Worm (Caenorhabditis elegans) whole organism, L2 larva: Measurements from ENCODE around the gene E04F6.6.

Source experiments
- ZK546.5 ChIP-seq: sonication (generic microtip); optimal IDR thresholded peaks from 2 replicates; lab custom pipeline; 2017; ENCODE audit warnings: missing biosample characterization, missing genetic modification characterization
- alr-1 ChIP-seq: fragments of 150-350 bp; optimal IDR thresholded peaks from 2 replicates; lab custom pipeline; 2014; ENCODE audit warnings: missing biosample characterization, missing genetic modification characterization
- aly-2 ChIP-seq: fragments of 150-350 bp; optimal IDR thresholded peaks from 2 replicates; lab custom pipeline; 2014; ENCODE audit warnings: missing biosample characterization, missing genetic modification characterization
- ceh-82 ChIP-seq: fragments of 150-350 bp; optimal IDR thresholded peaks from 2 replicates; lab custom pipeline; 2014; ENCODE audit warnings: missing biosample characterization, missing genetic modification characterization
- gmeb-1 ChIP-seq: fragments of 150-350 bp; optimal IDR thresholded peaks from 2 replicates; lab custom pipeline; 2014; ENCODE audit warnings: missing biosample characterization, missing genetic modification characterization
- lin-39 ChIP-seq: fragments of 150-350 bp; optimal IDR thresholded peaks from 2 replicates; lab custom pipeline; 2014; ENCODE audit warnings: missing biosample characterization, missing genetic modification reagents, missing genetic modification characterization
- nhr-237 ChIP-seq: fragments of 150-350 bp; optimal IDR thresholded peaks from 2 replicates; lab custom pipeline; 2014; ENCODE audit warnings: missing biosample characterization, missing genetic modification characterization
- nhr-77 ChIP-seq: fragments of 150-350 bp; optimal IDR thresholded peaks from 2 replicates; lab custom pipeline; 2014; ENCODE audit warnings: missing biosample characterization, missing genetic modification characterization
- skn-1 ChIP-seq: sonication (generic microtip); optimal IDR thresholded peaks from 2 replicates; lab custom pipeline; 2017; ENCODE audit warnings: missing biosample characterization, missing genetic modification characterization
- unc-39 ChIP-seq: fragments of 150-350 bp; optimal IDR thresholded peaks from 2 replicates; lab custom pipeline; 2014; ENCODE audit warnings: missing biosample characterization, missing genetic modification characterization
- ztf-11 ChIP-seq: sonication (generic microtip); optimal IDR thresholded peaks from 2 replicates; lab custom pipeline; 2017; ENCODE audit warnings: missing biosample characterization, missing genetic modification characterization
- ztf-4 ChIP-seq: fragments of 150-350 bp; optimal IDR thresholded peaks from 2 replicates; lab custom pipeline; 2014; ENCODE audit warnings: missing biosample characterization, missing genetic modification characterization

ce11 chrII:7182630-7183029 lies 16.7 kb downstream of the E04F6.6 start:
- no peak for TF ChIP-seq lin-39 (tag; lab: Kevin White, UChicago)
- TF ChIP-seq ztf-11 (tag; lab: Kevin White, UChicago): no peak
- no peak for TF ChIP-seq gmeb-1 (tag; lab: Kevin White, UChicago)
- no peak for TF ChIP-seq unc-39 (tag; lab: Kevin White, UChicago)
- no peak for TF ChIP-seq nhr-77 (tag; lab: Kevin White, UChicago)
- TF ChIP-seq ztf-4 (tag; lab: Kevin White, UChicago): no peak
- no peak for TF ChIP-seq ZK546.5
- no peak for TF ChIP-seq aly-2 (tag; lab: Kevin White, UChicago)
- TF ChIP-seq alr-1: no peak
- no peak for TF ChIP-seq nhr-237 (tag; lab: Kevin White, UChicago)
- TF ChIP-seq ceh-82 (tag; lab: Kevin White, UChicago): no peak
- TF ChIP-seq skn-1: no peak
